Worm (Caenorhabditis elegans): ENCODE measurements around the gene his-5.

- TF ChIP-seq flt-1 (GFP tag; IDR thresholded peaks at IDR 0.05) (no peak), cog-1 (tag; optimal IDR thresholded peaks at IDR 0.05) (no peak)
Measured at ce11 chrV:8552460-8552859, 17.4 kb downstream of the his-5 start, which contains the start of gene acr-15.

Data from whole organism, midembryonic.